Fruit fly (Drosophila melanogaster) whole organism, pupa: ENCODE measurements around the gene CG2218.
A peak's percentile ranks its signal among the peaks of the same experiment; 100 is the strongest.

Experiments used
- CG10348 ChIP-seq: fragments of 200-800 bp; sonication (Bioruptor generic); IDR thresholded peaks from 2 replicates; pipeline ENCODE4 v1.3.6; 2022; ENCODE audit warnings: missing biosample characterization, missing genetic modification characterization
- CG12605 ChIP-seq: fragments of 200-800 bp; sonication (Bioruptor generic); IDR thresholded peaks from 2 replicates; pipeline ENCODE4 v1.3.6; 2022; ENCODE audit warnings: missing biosample characterization, missing genetic modification characterization
- CG13204 ChIP-seq: fragments of 200-800 bp; sonication (Bioruptor generic); optimal IDR thresholded peaks from 2 replicates; lab custom pipeline; 2018; ENCODE audit warnings: missing biosample characterization, mild to moderate bottlenecking, missing genetic modification characterization, moderate library complexity
- CG14655 ChIP-seq: fragments of 200-800 bp; sonication (Bioruptor generic); optimal IDR thresholded peaks from 3 replicates; lab custom pipeline; 2017; ENCODE audit warnings: mild to moderate bottlenecking, missing biosample characterization, missing genetic modification reagents, missing genetic modification characterization
- CG15710 ChIP-seq: fragments of 200-800 bp; sonication (Bioruptor generic); optimal IDR thresholded peaks from 2 replicates; lab custom pipeline; 2018; ENCODE audit warnings: missing biosample characterization, mild to moderate bottlenecking, missing genetic modification characterization, moderate library complexity
- CG17806 ChIP-seq: fragments of 200-800 bp; sonication (Bioruptor generic); optimal IDR thresholded peaks from 2 replicates; lab custom pipeline; 2018; ENCODE audit warnings: missing biosample characterization, mild to moderate bottlenecking, missing genetic modification characterization, moderate library complexity
- CG32121 ChIP-seq: fragments of 200-800 bp; sonication (Bioruptor generic); IDR thresholded peaks from 2 replicates; pipeline ENCODE4 v1.3.6; 2022; ENCODE audit warnings: missing biosample characterization, missing genetic modification characterization
- CG34367 ChIP-seq: fragments of 200-800 bp; sonication (Bioruptor generic); optimal IDR thresholded peaks from 2 replicates; lab custom pipeline; 2018; ENCODE audit warnings: missing biosample characterization, mild to moderate bottlenecking, missing genetic modification characterization
- CG4496 ChIP-seq: fragments of 200-800 bp; sonication (Bioruptor generic); IDR thresholded peaks from 3 replicates; pipeline ENCODE4 v1.3.6; 2022; ENCODE audit warnings: missing biosample characterization, missing genetic modification characterization
- CG8159 ChIP-seq: fragments of 200-800 bp; sonication (Bioruptor generic); optimal IDR thresholded peaks from 3 replicates; lab custom pipeline; 2018; ENCODE audit warnings: missing biosample characterization, mild to moderate bottlenecking, missing genetic modification characterization, moderate library complexity
- CG8301 ChIP-seq: fragments of 200-800 bp; sonication (Bioruptor generic); optimal IDR thresholded peaks from 2 replicates; lab custom pipeline; 2018; ENCODE audit warnings: missing biosample characterization, mild to moderate bottlenecking, missing genetic modification characterization
- CG9948 ChIP-seq: fragments of 200-800 bp; sonication (Bioruptor generic); optimal IDR thresholded peaks from 2 replicates; lab custom pipeline; 2018; ENCODE audit warnings: missing biosample characterization, mild to moderate bottlenecking, missing genetic modification characterization, moderate library complexity
- D1 ChIP-seq: fragments of 200-800 bp; sonication (Bioruptor generic); optimal IDR thresholded peaks from 2 replicates; lab custom pipeline; 2018; ENCODE audit warnings: missing biosample characterization, mild to moderate bottlenecking, missing genetic modification characterization, moderate library complexity
- EcR ChIP-seq: fragments of 200-800 bp; sonication (Bioruptor generic); optimal IDR thresholded peaks from 3 replicates; lab custom pipeline; 2019; ENCODE audit warnings: missing biosample characterization, missing genetic modification characterization, mild to moderate bottlenecking, moderate library complexity, missing genetic modification reagents
- Ets98B ChIP-seq: fragments of 200-800 bp; sonication (Bioruptor generic); IDR thresholded peaks from 2 replicates; pipeline ENCODE4 v1.3.6; 2022; ENCODE audit warnings: missing biosample characterization, missing genetic modification characterization
- Pif1A ChIP-seq: fragments of 200-800 bp; sonication (Bioruptor generic); optimal IDR thresholded peaks from 3 replicates; lab custom pipeline; 2016; ENCODE audit warnings: missing biosample characterization, missing genetic modification characterization
- Pif1B ChIP-seq: fragments of 200-800 bp; sonication (Bioruptor generic); optimal IDR thresholded peaks from 3 replicates; lab custom pipeline; 2016; ENCODE audit warnings: missing biosample characterization, missing genetic modification characterization
- Snoo ChIP-seq: fragments of 200-800 bp; sonication (Bioruptor generic); optimal IDR thresholded peaks from 3 replicates; lab custom pipeline; 2017; ENCODE audit warnings: missing biosample characterization, mild to moderate bottlenecking, missing genetic modification characterization, inconsistent platforms
- fd96Ca ChIP-seq: fragments of 200-800 bp; sonication (Bioruptor generic); IDR thresholded peaks from 3 replicates; pipeline ENCODE4 v1.3.6; 2022; ENCODE audit warnings: missing biosample characterization, missing genetic modification characterization
- gl ChIP-seq: fragments of 200-800 bp; sonication (Bioruptor generic); optimal IDR thresholded peaks from 2 replicates; lab custom pipeline; 2018; ENCODE audit warnings: missing biosample characterization, mild to moderate bottlenecking, missing genetic modification characterization
- rn ChIP-seq: fragments of 200-800 bp; sonication (Bioruptor generic); IDR thresholded peaks from 2 replicates; pipeline ENCODE4 v1.3.6; 2022; ENCODE audit warnings: missing biosample characterization, missing genetic modification characterization

Gene CG2218

DNA sequence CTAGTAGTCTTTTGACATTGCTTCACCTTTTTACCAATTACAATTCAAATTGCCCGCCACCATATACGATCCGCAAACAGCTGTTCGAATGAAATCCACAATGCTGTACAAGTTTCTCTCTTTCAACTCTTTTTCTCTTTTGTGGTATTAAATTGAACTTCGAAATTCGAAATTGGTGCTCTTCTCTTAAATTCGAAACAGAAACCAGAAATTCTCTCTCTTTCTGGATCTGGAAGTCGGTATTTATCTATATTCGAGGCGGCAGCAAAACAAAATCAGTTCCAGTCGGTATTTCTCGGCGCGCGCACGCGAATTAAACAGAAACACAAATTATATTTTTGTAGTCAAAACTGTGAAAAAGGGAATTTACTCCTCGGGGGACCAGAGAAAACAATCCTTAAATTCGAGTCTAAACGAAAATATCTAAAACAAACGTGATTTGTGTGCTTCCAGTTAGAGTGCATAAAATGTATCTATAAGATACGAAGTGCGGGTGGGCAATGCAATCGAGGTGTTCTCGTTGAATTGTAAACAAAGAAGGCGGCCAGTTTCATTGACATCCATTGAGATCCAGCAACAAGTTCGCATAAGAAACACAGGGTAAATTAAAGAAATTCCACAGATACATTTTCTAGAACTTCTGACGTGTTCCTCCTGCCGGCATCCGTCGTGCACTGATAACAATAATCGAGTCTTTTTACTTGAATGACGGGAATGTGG lies 37.9 kb upstream of the CG2218 start, which contains the start of gene PH4alphaEFB:
Gene PH4alphaEFB (plus strand): TSS at position 276 of the 720 bp plus-strand sequence.
- TF ChIP-seq EcR (peak; percentile 72), CG8159 (tag; lab: Kevin White, UChicago) (no peak), Snoo (tag; lab: Kevin White, UChicago) (no peak), CG15710 (tag; lab: Kevin White, UChicago) (no peak), Ets98B (GFP tag; lab: Robert Waterston, UW) (no peak), CG12605 (GFP tag; lab: Robert Waterston, UW) (peak; percentile 53; the same call in 1 of the 2 replicates), gl (tag; lab: Kevin White, UChicago) (peak; percentile 1)

DNA sequence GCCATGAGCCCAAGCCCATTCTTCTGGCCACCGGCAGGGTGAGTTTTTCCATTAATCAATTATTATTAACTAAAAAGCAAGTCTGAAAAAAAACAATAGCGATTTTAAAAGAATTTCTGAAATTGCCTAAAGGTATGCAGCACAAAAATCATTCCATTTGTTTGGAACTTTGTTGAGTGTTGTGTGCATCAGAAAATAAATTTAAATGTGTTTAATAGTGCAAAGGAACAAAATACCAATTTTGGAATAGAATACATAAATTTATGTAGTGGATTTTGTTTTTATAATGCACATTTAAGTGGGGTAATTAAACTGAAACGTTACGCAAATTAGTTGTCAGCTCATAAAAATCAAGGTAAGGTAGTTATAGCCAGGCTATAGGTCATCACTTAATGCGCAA lies 36.2 kb upstream of the CG2218 start:
- TF ChIP-seq CG34367 (tag; lab: Kevin White, UChicago) = no peak
- TF ChIP-seq CG9948 (tag; lab: Kevin White, UChicago) = no peak
- TF ChIP-seq Pif1A = no peak

DNA sequence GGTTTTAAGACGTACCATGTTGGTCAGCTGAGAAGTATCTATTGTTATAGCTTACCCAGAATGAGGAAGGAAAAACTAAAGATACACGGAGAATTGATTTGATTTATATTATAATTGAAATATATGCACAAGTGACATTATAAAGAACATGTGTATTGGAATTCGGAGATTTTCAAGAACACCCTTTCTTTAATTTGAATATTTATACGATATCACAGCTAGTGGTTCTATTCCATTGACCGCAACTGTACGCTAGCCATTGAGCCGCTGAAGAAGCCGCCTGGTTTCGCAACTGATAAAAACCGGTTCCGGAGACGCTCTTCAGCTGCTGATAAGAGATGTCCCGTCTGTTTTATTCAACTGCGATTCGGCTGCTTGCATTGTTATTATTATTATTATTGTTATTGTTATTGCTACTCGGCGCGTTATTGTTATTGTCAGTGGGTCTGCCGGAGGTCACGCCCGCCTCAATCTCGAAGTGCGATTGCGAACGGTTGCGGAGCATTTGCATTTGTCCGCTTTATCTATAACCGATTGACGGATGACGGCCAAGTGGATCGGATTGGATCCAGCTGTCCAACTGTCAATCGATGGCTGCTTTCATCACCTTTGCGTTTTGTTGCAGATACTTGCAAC lies 33.6 kb upstream of the CG2218 start:
- TF ChIP-seq CG9948 (tag; lab: Kevin White, UChicago) (peak; percentile 55), Pif1A (no peak), CG8301 (tag; lab: Kevin White, UChicago) (peak; percentile 63), fd96Ca (GFP tag; lab: Robert Waterston, UW) (no peak), CG4496 (peak; percentile 41; the same call in 2 of the 3 replicates), CG17806 (tag; lab: Kevin White, UChicago) (peak; percentile 58), Pif1B (peak; percentile 48), CG34367 (tag; lab: Kevin White, UChicago) (peak; percentile 58), gl (tag; lab: Kevin White, UChicago) (no peak), D1 (tag; lab: Kevin White, UChicago) (no peak), CG10348 (GFP tag; lab: Robert Waterston, UW) (no peak), CG8159 (tag; lab: Kevin White, UChicago) (peak; percentile 66), CG32121 (peak; percentile 63), Snoo (tag; lab: Kevin White, UChicago) (peak; percentile 36), rn (GFP tag; lab: Robert Waterston, UW) (no peak), Ets98B (GFP tag; lab: Robert Waterston, UW) (peak; percentile 56; the same call in 1 of the 2 replicates), EcR (peak; percentile 58), CG14655 (GFP tag; lab: Kevin White, UChicago) (no peak), CG15710 (tag; lab: Kevin White, UChicago) (peak; percentile 67), CG12605 (GFP tag; lab: Robert Waterston, UW) (peak; percentile 65), CG13204 (GFP tag; lab: Kevin White, UChicago) (peak; percentile 59)

DNA sequence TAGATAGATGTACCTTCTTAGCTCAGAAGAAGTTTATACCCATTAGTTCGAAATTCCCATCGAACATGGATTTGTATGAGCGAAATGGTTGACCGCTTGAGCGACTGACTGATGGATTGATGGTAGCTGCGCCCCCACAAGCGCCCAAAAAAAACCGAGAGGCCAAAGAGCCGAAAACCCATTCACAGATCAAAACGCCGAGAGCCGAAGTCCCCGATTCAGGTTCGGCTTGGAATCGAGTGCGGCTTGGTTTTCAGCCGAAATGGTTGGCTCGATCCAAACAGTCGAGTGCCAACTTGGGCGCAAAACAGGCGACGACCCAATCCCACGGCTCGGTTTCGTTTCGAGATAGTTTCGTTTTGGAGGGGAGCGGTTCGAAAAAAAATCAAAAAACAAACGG lies 32.1 kb upstream of the CG2218 start:
- 0 out of 2 replicates have a peak, but pooled peaks have one; percentile 41 for TF ChIP-seq CG32121
- TF ChIP-seq CG8159 (tag; lab: Kevin White, UChicago) = no peak
- 0 out of 3 replicates have a peak, but pooled peaks have one; percentile 13 for TF ChIP-seq CG4496
- TF ChIP-seq CG15710 (tag; lab: Kevin White, UChicago) = no peak
- no peak for TF ChIP-seq fd96Ca (GFP tag; lab: Robert Waterston, UW)
- no peak for TF ChIP-seq EcR
- TF ChIP-seq CG17806 (tag; lab: Kevin White, UChicago) = no peak
- TF ChIP-seq Ets98B (GFP tag; lab: Robert Waterston, UW) = no peak; the same call in 1 of the 2 replicates

DNA sequence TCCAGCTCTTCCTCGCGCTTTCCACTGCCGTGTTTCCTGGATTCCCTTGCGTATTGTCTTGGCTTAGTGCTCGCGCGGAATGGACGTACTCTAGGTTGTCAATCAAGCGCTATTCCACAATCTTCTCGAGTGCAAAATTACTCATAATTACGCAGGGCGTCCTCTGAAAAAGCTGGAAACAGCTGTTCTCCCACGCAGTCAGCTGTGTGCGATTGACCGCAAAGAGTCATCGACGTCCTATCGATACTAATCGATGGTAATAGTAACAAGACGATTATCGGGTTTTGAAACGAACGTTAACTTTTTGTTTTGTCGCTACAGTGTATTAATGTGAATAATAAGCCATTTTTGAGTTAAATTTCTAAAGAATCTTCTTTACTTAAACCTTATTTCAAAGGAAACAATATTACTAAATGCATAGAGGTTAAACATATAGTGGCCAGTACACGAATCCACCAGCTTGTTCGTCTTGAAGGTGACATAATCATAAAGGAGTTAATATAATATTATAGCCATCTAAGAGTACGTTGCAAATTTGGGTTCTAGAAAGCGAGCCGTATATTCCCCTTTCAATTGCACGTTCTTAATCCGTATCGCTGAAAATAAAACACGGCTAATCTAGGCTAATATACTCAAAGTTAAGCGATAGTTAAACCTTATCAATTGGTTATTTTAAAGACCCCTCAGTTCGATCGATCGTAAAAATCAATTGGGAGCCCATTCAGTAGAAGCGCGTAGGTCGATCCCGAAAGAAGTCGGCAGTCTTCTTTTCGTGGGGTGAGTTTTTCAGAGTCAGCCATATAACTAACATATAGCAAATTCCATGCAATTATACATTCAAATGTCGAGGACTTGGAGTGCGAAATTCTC lies 31.2 kb upstream of the CG2218 start, which contains the start of the genes CG2224 and CDase:
Gene CG2224 (minus strand): TSS at position 235 of the 870 bp plus-strand sequence.
Gene CDase (plus strand): TSS at position 456 of the 870 bp plus-strand sequence.
- TF ChIP-seq fd96Ca (GFP tag; lab: Robert Waterston, UW) (no peak), CG8159 (tag; lab: Kevin White, UChicago) (no peak), CG12605 (GFP tag; lab: Robert Waterston, UW) (no peak), CG9948 (tag; lab: Kevin White, UChicago) (no peak), Ets98B (GFP tag; lab: Robert Waterston, UW) (no peak), CG8301 (tag; lab: Kevin White, UChicago) (no peak), CG4496 (no peak), Pif1B (no peak), D1 (tag; lab: Kevin White, UChicago) (no peak), CG32121 (no peak), CG14655 (GFP tag; lab: Kevin White, UChicago) (no peak), CG15710 (tag; lab: Kevin White, UChicago) (no peak)
